Worm (Caenorhabditis elegans) whole organism, late embryonic: Measurements from ENCODE around the gene C53C11.4.

Source experiments
- C08G9.2 ChIP-seq: sonication (generic microtip); optimal IDR thresholded peaks from 2 replicates; lab custom pipeline; 2016; ENCODE audit warnings: mild to moderate bottlenecking, missing genetic modification characterization, moderate library complexity, missing compliant biosample characterization
- K02D7.2 ChIP-seq: sonication (generic microtip); optimal IDR thresholded peaks from 2 replicates; lab custom pipeline; 2017; ENCODE audit warnings: mild to moderate bottlenecking, missing genetic modification characterization, missing compliant biosample characterization
- Y22D7AL.16 ChIP-seq: sonication (generic microtip); optimal IDR thresholded peaks from 2 replicates; lab custom pipeline; 2016; ENCODE audit warnings: missing genetic modification characterization, missing compliant biosample characterization
- ahr-1 ChIP-seq: sonication (generic microtip); optimal IDR thresholded peaks from 2 replicates; lab custom pipeline; 2016; ENCODE audit warnings: missing genetic modification characterization, missing compliant biosample characterization
- ama-1 ChIP-seq: fragments of 150-350 bp; optimal IDR thresholded peaks from 2 replicates; lab custom pipeline; 2014
- ceh-18 ChIP-seq: sonication (generic microtip); optimal IDR thresholded peaks from 2 replicates; lab custom pipeline; 2016; ENCODE audit warnings: missing genetic modification characterization, missing compliant biosample characterization
- ceh-2 ChIP-seq: sonication (generic microtip); optimal IDR thresholded peaks from 2 replicates; lab custom pipeline; 2016; ENCODE audit warnings: missing genotype, missing genetic modification characterization, missing compliant biosample characterization
- ceh-24 ChIP-seq: sonication (generic microtip); optimal IDR thresholded peaks from 2 replicates; lab custom pipeline; 2016; ENCODE audit warnings: mild to moderate bottlenecking, missing genetic modification characterization, missing compliant biosample characterization
- ceh-34 ChIP-seq: sonication (generic microtip); optimal IDR thresholded peaks from 2 replicates; lab custom pipeline; 2016; ENCODE audit warnings: mild to moderate bottlenecking, missing genetic modification characterization, missing compliant biosample characterization
- ceh-45 ChIP-seq: fragments of 200-800 bp; sonication (Bioruptor generic); IDR thresholded peaks from 2 replicates; pipeline ENCODE4 v1.3.6; 2022; ENCODE audit warnings: missing genetic modification reagents, missing genetic modification characterization, missing compliant biosample characterization
- ceh-6 ChIP-seq: fragments of 200-800 bp; sonication (Bioruptor generic); optimal IDR thresholded peaks from 2 replicates; lab custom pipeline; 2018; ENCODE audit warnings: mild to moderate bottlenecking, missing genetic modification characterization, missing compliant biosample characterization
- dve-1 ChIP-seq: sonication (generic microtip); optimal IDR thresholded peaks from 2 replicates; lab custom pipeline; 2017; ENCODE audit warnings: antibody characterized with exemption, mild to moderate bottlenecking, missing genetic modification characterization, missing compliant biosample characterization
- elt-2 ChIP-seq: sonication (generic microtip); optimal IDR thresholded peaks from 2 replicates; lab custom pipeline; 2016; ENCODE audit warnings: missing genetic modification reagents, missing genetic modification characterization, missing compliant biosample characterization
- ets-4 ChIP-seq: sonication (generic microtip); optimal IDR thresholded peaks from 2 replicates; lab custom pipeline; 2016; ENCODE audit warnings: missing genetic modification characterization, missing compliant biosample characterization
- fkh-10 ChIP-seq: fragments of 150-350 bp; optimal IDR thresholded peaks from 2 replicates; lab custom pipeline; 2014; ENCODE audit warnings: missing biosample characterization, missing genetic modification reagents, missing genetic modification characterization
- gmeb-2 ChIP-seq: sonication (generic microtip); optimal IDR thresholded peaks from 2 replicates; lab custom pipeline; 2016; ENCODE audit warnings: missing genetic modification characterization, inconsistent platforms, missing compliant biosample characterization
- hlh-13 ChIP-seq: fragments of 200-800 bp; sonication (Bioruptor generic); optimal IDR thresholded peaks from 2 replicates; lab custom pipeline; 2018; ENCODE audit warnings: mild to moderate bottlenecking, missing genetic modification characterization, missing compliant biosample characterization
- hlh-8 ChIP-seq: sonication (generic microtip); optimal IDR thresholded peaks from 2 replicates; lab custom pipeline; 2016; ENCODE audit warnings: missing genotype, missing genetic modification characterization, missing compliant biosample characterization
- lin-11 ChIP-seq: fragments of 200-800 bp; sonication (Bioruptor generic); optimal IDR thresholded peaks from 2 replicates; lab custom pipeline; 2018; ENCODE audit warnings: mild to moderate bottlenecking, missing genetic modification characterization, missing compliant biosample characterization
- nhr-11 ChIP-seq: fragments of 150-350 bp; optimal IDR thresholded peaks from 2 replicates; lab custom pipeline; 2014; ENCODE audit warnings: missing biosample characterization, missing genetic modification characterization
- nhr-232 ChIP-seq: sonication (generic microtip); optimal IDR thresholded peaks from 2 replicates; lab custom pipeline; 2016; ENCODE audit warnings: missing genetic modification characterization, missing compliant biosample characterization
- npax-4 ChIP-seq: sonication (generic microtip); optimal IDR thresholded peaks from 2 replicates; lab custom pipeline; 2016; ENCODE audit warnings: missing genetic modification characterization, missing compliant biosample characterization
- pat-9 ChIP-seq: fragments of 200-800 bp; sonication (Bioruptor generic); optimal IDR thresholded peaks from 2 replicates; lab custom pipeline; 2018; ENCODE audit warnings: mild to moderate bottlenecking, missing genetic modification characterization, moderate library complexity, missing compliant biosample characterization
- pha-2 ChIP-seq: sonication (generic microtip); optimal IDR thresholded peaks from 2 replicates; lab custom pipeline; 2017; ENCODE audit warnings: mild to moderate bottlenecking, missing genetic modification characterization, missing compliant biosample characterization
- pros-1 ChIP-seq: fragments of 150-350 bp; optimal IDR thresholded peaks from 2 replicates; lab custom pipeline; 2014; ENCODE audit warnings: missing biosample characterization, missing genetic modification reagents, missing genetic modification characterization
- ref-2 ChIP-seq: sonication (generic microtip); optimal IDR thresholded peaks from 2 replicates; lab custom pipeline; 2016; ENCODE audit warnings: missing genetic modification characterization, missing compliant biosample characterization
- sox-2 ChIP-seq: fragments of 200-800 bp; sonication (Bioruptor generic); IDR thresholded peaks from 2 replicates; pipeline ENCODE4 v1.3.6; 2022; ENCODE audit warnings: missing genetic modification reagents, missing genetic modification characterization, missing compliant biosample characterization
- sox-4 ChIP-seq: sonication (generic microtip); optimal IDR thresholded peaks from 2 replicates; lab custom pipeline; 2017; ENCODE audit warnings: mild to moderate bottlenecking, missing genetic modification characterization, inconsistent platforms, missing compliant biosample characterization
- tbx-2 ChIP-seq: sonication (generic microtip); optimal IDR thresholded peaks from 2 replicates; lab custom pipeline; 2016; ENCODE audit warnings: missing genetic modification characterization, missing compliant biosample characterization
- tbx-7 ChIP-seq: sonication (generic microtip); optimal IDR thresholded peaks from 2 replicates; lab custom pipeline; 2016; ENCODE audit warnings: missing genotype, missing genetic modification characterization, missing compliant biosample characterization
- ttx-3 ChIP-seq: sonication (generic microtip); optimal IDR thresholded peaks from 2 replicates; lab custom pipeline; 2016; ENCODE audit warnings: missing genetic modification reagents, missing genetic modification characterization, missing compliant biosample characterization
- unc-3 ChIP-seq, 2 experiments: fragments of 200-800 bp in 1 of 2; sonication (Bioruptor generic) in 1 of 2; sonication (generic microtip) in 1 of 2; conservative IDR thresholded peaks in 1 of 2; optimal IDR thresholded peaks in 1 of 2; 2 replicates each; pipeline versions ENCODE4 v1.3.6 to Lab custom; 2016 to 2022; ENCODE audit warnings: missing compliant biosample characterization in 2 of 2, missing genetic modification characterization in 2 of 2, missing genetic modification reagents in 1 of 2
- zip-5 ChIP-seq: sonication (generic microtip); optimal IDR thresholded peaks from 2 replicates; lab custom pipeline; 2016; ENCODE audit warnings: missing genetic modification characterization, missing compliant biosample characterization

The C53C11.4 gene

ce11 chrX:17330574-17330973 is 19.9 kb downstream of the C53C11.4 start:
- TF ChIP-seq pha-2 (tag; lab: Kevin White, UChicago) (peak; percentile 4), dve-1 (tag; lab: Kevin White, UChicago) (no peak), sox-4 (tag; lab: Kevin White, UChicago) (no peak), pat-9 (no peak), elt-2 (tag; lab: Kevin White, UChicago) (peak; percentile 53), ref-2 (peak; percentile 26), tbx-7 (tag; lab: Kevin White, UChicago) (no peak), Y22D7AL.16 (tag; lab: Kevin White, UChicago) (no peak)

ce11 chrX:17333752-17334151 is 23.0 kb downstream of the C53C11.4 start, which contains the start of gene C53C11.5:
TSS of gene C53C11.5 (plus strand) at chrX:17334052.
- TF ChIP-seq K02D7.2 (tag; lab: Kevin White, UChicago) (no peak), fkh-10 (GFP tag; lab: Kevin White, UChicago) (no peak), ceh-24 (tag; lab: Kevin White, UChicago) (no peak), hlh-8 (tag; lab: Kevin White, UChicago) (no peak)

- TF ChIP-seq nhr-11 (tag; lab: Kevin White, UChicago) (no peak), ceh-45 (GFP tag; lab: Robert Waterston, UW) (no peak), sox-4 (tag; lab: Kevin White, UChicago) (no peak), elt-2 (tag; lab: Kevin White, UChicago) (peak; percentile 81), nhr-232 (tag; lab: Kevin White, UChicago) (no peak), ceh-2 (no peak)
Observed at ce11 chrX:17336354-17336753, 25.6 kb downstream of the C53C11.4 start, which contains the start of gene C53C11.2. TSS of gene C53C11.2 (plus strand) at chrX:17336637.

- no peak for TF ChIP-seq gmeb-2 (tag; lab: Kevin White, UChicago)
- no peak for TF ChIP-seq npax-4 (tag; lab: Kevin White, UChicago)
- no peak for TF ChIP-seq ceh-18 (tag; lab: Kevin White, UChicago)
- TF ChIP-seq lin-11 (tag; lab: Kevin White, UChicago) = no peak
- TF ChIP-seq ttx-3 (tag; lab: Kevin White, UChicago) = no peak
- TF ChIP-seq hlh-13 (GFP tag; lab: Kevin White, UChicago) = no peak
- TF ChIP-seq unc-3 (GFP tag; conservative IDR thresholded peaks at IDR 0.05; lab: Robert Waterston, UW) = no peak
- TF ChIP-seq unc-3 (tag; optimal IDR thresholded peaks at IDR 0.05; lab: Kevin White, UChicago) = no peak
- no peak for TF ChIP-seq sox-2 (GFP tag; lab: Robert Waterston, UW)
- no peak for TF ChIP-seq zip-5 (tag; lab: Kevin White, UChicago)
- TF ChIP-seq ahr-1 (tag; lab: Kevin White, UChicago) = no peak
Observed at ce11 chrX:17338944-17339343, 28.2 kb downstream of the C53C11.4 start.

ce11 chrX:17340484-17340883 is 29.8 kb downstream of the C53C11.4 start, which contains the start of gene C53C11.1:
TSS of gene C53C11.1 (plus strand) at chrX:17340784.
- TF ChIP-seq ceh-6 (GFP tag; lab: Kevin White, UChicago) (no peak), ceh-18 (tag; lab: Kevin White, UChicago) (no peak), ceh-34 (tag; lab: Kevin White, UChicago) (no peak), tbx-2 (tag; lab: Kevin White, UChicago) (no peak), ref-2 (no peak), pros-1 (tag; lab: Kevin White, UChicago) (no peak), ets-4 (tag; lab: Kevin White, UChicago) (no peak), ama-1 (lab: Kevin White, UChicago) (no peak), C08G9.2 (no peak)
